Worm (Caenorhabditis elegans): Measurements from ENCODE around the gene F41G3.10.

Gene F41G3.10

ce11 chrII:6718221-6718620, 31.1 kb downstream of the F41G3.10 start, which contains the start of gene tsp-10:
Gene tsp-10 (plus strand): TSS chrII:6718586.
- TF ChIP-seq unc-86 (tag; optimal IDR thresholded peaks at IDR 0.05) (no peak), ama-1 (optimal IDR thresholded peaks at IDR 0.05) (no peak), pag-3 (tag; optimal IDR thresholded peaks at IDR 0.05; ENCODE audit: borderline replicate concordance, insufficient read depth) (no peak), dpl-1 (GFP tag; optimal IDR thresholded peaks at IDR 0.05) (no peak), lir-3 (tag; optimal IDR thresholded peaks at IDR 0.05; ENCODE audit: poor library complexity) (no peak), egl-27 (tag; optimal IDR thresholded peaks at IDR 0.05) (no peak), nhr-71 (tag; optimal IDR thresholded peaks at IDR 0.05) (no peak), nhr-47 (tag; optimal IDR thresholded peaks at IDR 0.05) (no peak), nhr-20 (tag; optimal IDR thresholded peaks at IDR 0.05) (no peak)

- TF ChIP-seq ama-1 (optimal IDR thresholded peaks at IDR 0.05) (no peak), blmp-1 (tag; optimal IDR thresholded peaks at IDR 0.05) (peak; percentile 80)
These were observed 32.7 kb downstream of the F41G3.10 start, which contains the start of the genes T14B4.5 and T14B4.20 for ce11 chrII:6716638-6717037. Gene T14B4.5 (plus strand): TSS chrII:6716863. Gene T14B4.20 (plus strand): TSS chrII:6716901.

ce11 chrII:6715853-6716252, 33.5 kb downstream of the F41G3.10 start:
- TF ChIP-seq elt-2 (tag; optimal IDR thresholded peaks at IDR 0.05) (no peak), mab-9 (GFP tag; IDR thresholded peaks at IDR 0.05) (no peak), nhr-85 (tag) (no peak), nhr-28 (tag; optimal IDR thresholded peaks at IDR 0.05) (no peak), blmp-1 (tag; optimal IDR thresholded peaks at IDR 0.05) (peak; percentile 86)

- TF ChIP-seq jun-1 (tag; optimal IDR thresholded peaks at IDR 0.05) (no peak), elt-2 (tag; optimal IDR thresholded peaks at IDR 0.05) (no peak), C04F5.9 (tag; optimal IDR thresholded peaks at IDR 0.05) (no peak), dsc-1 (tag; optimal IDR thresholded peaks at IDR 0.05) (no peak), elt-3 (tag; optimal IDR thresholded peaks at IDR 0.05) (peak in 1 of 6 experiments; percentile 11), nhr-90 (tag; optimal IDR thresholded peaks at IDR 0.05; ENCODE audit: poor library complexity) (no peak), rnt-1 (tag; optimal IDR thresholded peaks at IDR 0.05) (no peak), zag-1 (tag; optimal IDR thresholded peaks at IDR 0.05) (no peak), nhr-85 (tag) (no peak), mab-9 (GFP tag; IDR thresholded peaks at IDR 0.05) (no peak), lir-3 (tag; optimal IDR thresholded peaks at IDR 0.05; ENCODE audit: poor library complexity) (no peak), blmp-1 (tag; optimal IDR thresholded peaks at IDR 0.05) (peak; percentile 99), mef-2 (tag; optimal IDR thresholded peaks at IDR 0.05) (no peak)
These were observed 35.4 kb downstream of the F41G3.10 start, which contains the start of gene dpy-2 for ce11 chrII:6713832-6714342. Gene dpy-2 (plus strand): TSS chrII:6714292.

- no peak for TF ChIP-seq elt-3 (tag; optimal IDR thresholded peaks at IDR 0.05)
- no peak for TF ChIP-seq nhr-90 (tag; optimal IDR thresholded peaks at IDR 0.05; ENCODE audit: poor library complexity)
- no peak for TF ChIP-seq pqm-1 (tag; optimal IDR thresholded peaks at IDR 0.05)
- TF ChIP-seq mep-1 (tag; optimal IDR thresholded peaks at IDR 0.05): no peak
- TF ChIP-seq fos-1 (tag; optimal IDR thresholded peaks at IDR 0.05): no peak
- TF ChIP-seq nhr-20 (tag; optimal IDR thresholded peaks at IDR 0.05): no peak
- no peak for TF ChIP-seq aha-1 (tag; optimal IDR thresholded peaks at IDR 0.05)
- no peak for TF ChIP-seq zag-1 (tag; optimal IDR thresholded peaks at IDR 0.05)
These were observed 36.3 kb downstream of the F41G3.10 start for ce11 chrII:6713003-6713402.

- TF ChIP-seq egl-13 (tag; optimal IDR thresholded peaks at IDR 0.05): no peak
- no peak for TF ChIP-seq sptf-1 (tag; optimal IDR thresholded peaks at IDR 0.05)
- peak; percentile 64 for TF ChIP-seq nhr-85 (tag)
- TF ChIP-seq mef-2 (tag; optimal IDR thresholded peaks at IDR 0.05): no peak
- TF ChIP-seq lin-14 (GFP tag; optimal IDR thresholded peaks at IDR 0.05): peak; percentile 42
- TF ChIP-seq blmp-1 (tag; optimal IDR thresholded peaks at IDR 0.05): peak; percentile 99
- no peak for TF ChIP-seq unc-30 (tag; optimal IDR thresholded peaks at IDR 0.05)
- TF ChIP-seq elt-3 (tag; optimal IDR thresholded peaks at IDR 0.05): peak in 2 of 6 experiments; percentile 87 to 98
These were observed 36.9 kb downstream of the F41G3.10 start, which contains the start of the genes dpy-10 and T14B4.19 for ce11 chrII:6712177-6712981. Gene dpy-10 (minus strand): TSS chrII:6712227. Gene T14B4.19 (minus strand): TSS chrII:6712931.

Measured in whole organism, L1 larva.